Worm (Caenorhabditis elegans) whole organism, L2 larva: ENCODE data around the gene acr-23.

ENCODE experiments used
- ZK546.5 ChIP-seq: sonication (generic microtip); optimal IDR thresholded peaks from 2 replicates; lab custom pipeline; 2017; ENCODE audit warnings: missing biosample characterization, missing genetic modification characterization
- elt-3 ChIP-seq: sonication (generic microtip); optimal IDR thresholded peaks from 2 replicates; lab custom pipeline; 2017; ENCODE audit warnings: missing biosample characterization, missing genetic modification characterization
- lin-39 ChIP-seq: fragments of 150-350 bp; optimal IDR thresholded peaks from 2 replicates; lab custom pipeline; 2014; ENCODE audit warnings: missing biosample characterization, missing genetic modification reagents, missing genetic modification characterization
- mdl-1 ChIP-seq, 2 experiments: fragments of 150-350 bp in 1 of 2; sonication (generic microtip) in 1 of 2; optimal IDR thresholded peaks; 2 replicates each; lab custom pipeline; 2017; ENCODE audit warnings: missing biosample characterization in 2 of 2, missing genetic modification characterization in 2 of 2
- nhr-11 ChIP-seq: fragments of 150-350 bp; optimal IDR thresholded peaks from 2 replicates; lab custom pipeline; 2014; ENCODE audit warnings: missing biosample characterization, missing genetic modification characterization
- nhr-12 ChIP-seq: fragments of 150-350 bp; optimal IDR thresholded peaks from 2 replicates; lab custom pipeline; 2014; ENCODE audit warnings: missing biosample characterization, missing genetic modification characterization
- nhr-237 ChIP-seq: fragments of 150-350 bp; optimal IDR thresholded peaks from 2 replicates; lab custom pipeline; 2014; ENCODE audit warnings: missing biosample characterization, missing genetic modification characterization

DNA sequence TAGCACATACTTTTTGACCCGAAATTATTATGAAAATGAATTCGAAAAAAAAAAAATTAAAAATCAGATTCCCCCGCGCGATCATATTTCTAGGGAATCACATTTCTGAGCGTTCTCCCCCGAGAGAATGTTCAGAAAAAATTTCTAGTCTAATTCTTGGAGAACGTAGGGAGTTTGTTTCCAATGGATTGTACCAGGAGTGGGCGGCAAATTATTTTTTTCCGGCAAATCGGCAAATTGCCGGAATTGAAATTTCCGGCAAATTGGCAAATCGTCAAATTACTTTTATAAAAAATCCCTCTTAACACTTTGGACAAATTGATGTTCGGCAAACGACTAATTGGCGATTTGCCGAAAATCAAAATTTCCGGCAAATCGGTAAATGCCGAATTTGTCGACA, 47.7 kb downstream of the acr-23 start, which contains the start of gene T22F3.10:
- TF ChIP-seq ZK546.5 (tag; lab: Kevin White, UChicago) (no peak), mdl-1 (tag; optimal IDR thresholded peaks at IDR 0.05; lab: Kevin White, UChicago) (no peak), nhr-11 (tag; lab: Kevin White, UChicago) (no peak), lin-39 (tag; lab: Kevin White, UChicago) (no peak), nhr-12 (no peak), elt-3 (no peak), nhr-237 (tag; lab: Kevin White, UChicago) (no peak)
